Worm (Caenorhabditis elegans): ENCODE measurements around the gene sknr-1.

Gene sknr-1

DNA sequence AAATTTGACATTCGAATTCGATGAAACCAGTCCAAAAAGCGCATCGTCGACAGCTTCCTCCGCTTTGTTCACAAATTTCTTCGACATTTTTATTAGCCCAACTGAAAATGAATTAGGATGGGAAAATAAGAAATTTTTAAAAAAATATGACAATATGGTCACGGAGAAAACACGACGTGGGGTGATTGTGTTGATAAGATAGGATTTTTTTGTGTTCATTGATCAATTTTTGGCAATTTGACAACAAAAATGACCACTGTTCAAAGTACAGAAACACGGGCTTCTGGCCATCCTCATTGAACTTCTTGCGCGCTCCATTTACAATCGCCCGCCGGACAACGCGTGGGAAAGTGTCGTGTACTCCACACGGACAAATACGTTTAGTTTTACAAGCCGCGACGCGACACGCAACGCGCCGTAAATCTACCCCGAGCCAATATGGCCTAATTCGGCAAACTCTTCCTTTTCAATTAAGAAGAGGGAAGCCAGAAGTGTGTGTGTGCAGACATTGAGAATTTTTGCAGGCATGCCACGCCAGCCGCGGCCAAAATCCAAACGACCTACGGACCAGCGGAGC lies 27.4 kb upstream of the sknr-1 start, which contains the start of the genes W02H5.8 and angl-1:
Gene W02H5.8, minus strand, starts transcription at position 101 of the 577 bp plus-strand sequence.
Gene angl-1, plus strand, starts transcription at position 527 of the 577 bp plus-strand sequence.
- TF ChIP-seq sma-3 (GFP tag; optimal IDR thresholded peaks at IDR 0.05) (no peak), nhr-21 (tag; optimal IDR thresholded peaks at IDR 0.05) (no peak), ztf-1 (GFP tag; conservative IDR thresholded peaks at IDR 0.05) (no peak), sma-9 (GFP tag; optimal IDR thresholded peaks at IDR 0.05) (no peak), sma-9 (tag; optimal IDR thresholded peaks at IDR 0.05) (no peak), elt-3 (tag; optimal IDR thresholded peaks at IDR 0.05) (no peak), skn-1 (tag; optimal IDR thresholded peaks at IDR 0.05) (no peak)

DNA sequence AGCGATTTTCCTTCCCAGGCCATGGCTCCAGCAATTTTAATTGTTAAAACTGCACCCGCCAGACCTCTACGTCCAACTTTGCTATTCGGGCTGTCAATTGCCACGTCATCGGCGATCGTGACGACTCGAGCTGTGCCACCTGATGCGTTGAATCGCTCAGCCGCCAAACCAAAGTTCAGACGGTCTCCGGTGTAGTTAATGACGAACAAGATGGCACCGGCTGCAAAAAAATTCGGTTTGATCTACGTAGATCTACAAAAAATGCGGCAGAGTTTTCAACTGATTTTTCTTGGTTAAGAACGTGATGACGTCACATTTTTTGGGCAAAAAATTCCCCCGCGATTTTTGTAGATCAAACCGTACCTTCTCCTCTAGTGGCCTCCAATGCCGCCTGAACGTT lies 25.7 kb upstream of the sknr-1 start:
- TF ChIP-seq unc-55 (GFP tag; optimal IDR thresholded peaks at IDR 0.05), result no peak
- no peak for TF ChIP-seq alr-1 (tag; optimal IDR thresholded peaks at IDR 0.05)
- TF ChIP-seq mdl-1 (tag; optimal IDR thresholded peaks at IDR 0.05), result no peak
- no peak for TF ChIP-seq ztf-1 (GFP tag; conservative IDR thresholded peaks at IDR 0.05)
- TF ChIP-seq mbf-1 (tag; optimal IDR thresholded peaks at IDR 0.05), result no peak
- no peak for TF ChIP-seq lin-13 (GFP tag; optimal IDR thresholded peaks at IDR 0.05)
- no peak for TF ChIP-seq F13H6.1 (tag; optimal IDR thresholded peaks at IDR 0.05)
- no peak for TF ChIP-seq sem-4 (tag; optimal IDR thresholded peaks at IDR 0.05)
- no peak for TF ChIP-seq nhr-23 (tag; optimal IDR thresholded peaks at IDR 0.05)
- TF ChIP-seq nhr-129 (tag; optimal IDR thresholded peaks at IDR 0.05), result no peak
- no peak for TF ChIP-seq nhr-11 (tag; optimal IDR thresholded peaks at IDR 0.05)
- no peak for TF ChIP-seq lin-39 (tag; optimal IDR thresholded peaks at IDR 0.05)
- TF ChIP-seq nhr-12 (tag; optimal IDR thresholded peaks at IDR 0.05), result no peak
- TF ChIP-seq ZK546.5 (tag; optimal IDR thresholded peaks at IDR 0.05), result no peak
- no peak for TF ChIP-seq dmd-4 (tag; optimal IDR thresholded peaks at IDR 0.05)
- no peak for TF ChIP-seq sma-9 (GFP tag; optimal IDR thresholded peaks at IDR 0.05)
- no peak for TF ChIP-seq sma-9 (tag; optimal IDR thresholded peaks at IDR 0.05)

DNA sequence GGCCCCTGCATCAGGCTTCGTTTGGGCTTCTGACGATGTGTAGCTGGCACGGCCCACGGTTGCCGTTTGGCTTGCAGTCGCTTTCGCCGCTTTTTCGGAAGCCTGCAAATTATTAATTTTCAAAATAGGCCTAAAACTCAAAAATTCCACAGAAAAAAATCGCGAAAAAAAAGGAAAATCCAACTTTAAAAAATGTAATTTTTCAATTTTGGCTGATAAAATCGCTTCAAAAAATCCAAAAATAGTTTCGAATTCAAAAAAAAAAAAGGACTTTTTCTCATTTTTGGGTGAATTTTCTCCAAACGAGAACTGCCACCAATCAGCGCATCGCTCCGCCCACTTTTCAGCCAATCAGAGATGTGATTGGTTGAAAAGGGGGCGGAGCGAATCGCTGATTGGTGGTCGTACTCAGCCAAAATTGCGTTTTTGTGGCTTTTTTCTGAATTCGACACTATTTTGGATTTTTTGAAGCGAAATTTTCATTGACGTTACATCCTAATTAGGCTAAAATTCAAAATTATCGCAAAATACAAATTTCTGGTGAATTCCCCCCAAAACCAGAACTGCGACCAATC lies 22.0 kb upstream of the sknr-1 start:
- TF ChIP-seq skn-1 (tag; optimal IDR thresholded peaks at IDR 0.05), result no peak

DNA sequence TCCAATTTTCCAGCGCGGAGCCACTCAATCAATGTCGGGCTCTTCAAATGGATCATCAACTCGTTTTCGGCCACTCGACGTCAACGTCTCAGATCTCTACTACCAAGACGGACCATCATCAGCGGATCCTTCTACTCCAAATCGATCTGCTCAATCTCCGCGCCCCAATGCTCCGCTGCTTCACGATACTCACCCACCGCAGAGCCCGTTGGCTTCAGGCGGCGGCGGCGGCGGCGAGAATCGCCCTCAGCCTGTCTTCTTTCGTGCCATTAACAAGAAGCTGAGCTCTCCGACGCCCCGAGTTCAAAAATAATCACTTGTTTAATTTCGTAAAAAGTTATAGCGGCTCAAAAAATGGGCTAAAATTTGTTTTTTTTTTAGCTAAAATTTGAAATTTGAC lies 20.8 kb upstream of the sknr-1 start:
- TF ChIP-seq mdl-1 (tag; optimal IDR thresholded peaks at IDR 0.05) (no peak), nhr-25 (tag; optimal IDR thresholded peaks at IDR 0.05) (no peak), egl-27 (tag; optimal IDR thresholded peaks at IDR 0.05) (no peak), sma-9 (GFP tag; optimal IDR thresholded peaks at IDR 0.05) (no peak), sma-9 (tag; optimal IDR thresholded peaks at IDR 0.05) (no peak), Y55F3AM.14 (GFP tag; optimal IDR thresholded peaks at IDR 0.05) (no peak), R02D3.7 (tag; optimal IDR thresholded peaks at IDR 0.05) (no peak), lin-13 (GFP tag; optimal IDR thresholded peaks at IDR 0.05) (no peak), nhr-11 (tag; optimal IDR thresholded peaks at IDR 0.05) (no peak), dmd-4 (tag; optimal IDR thresholded peaks at IDR 0.05) (no peak), nhr-12 (tag; optimal IDR thresholded peaks at IDR 0.05) (no peak), mbf-1 (tag; optimal IDR thresholded peaks at IDR 0.05) (no peak), ztf-1 (GFP tag; conservative IDR thresholded peaks at IDR 0.05) (no peak), lsy-2 (tag; optimal IDR thresholded peaks at IDR 0.05) (no peak), zag-1 (tag; optimal IDR thresholded peaks at IDR 0.05) (no peak), nhr-21 (tag; optimal IDR thresholded peaks at IDR 0.05) (no peak), F13H6.1 (tag; optimal IDR thresholded peaks at IDR 0.05) (no peak), sem-4 (tag; optimal IDR thresholded peaks at IDR 0.05) (no peak)

DNA sequence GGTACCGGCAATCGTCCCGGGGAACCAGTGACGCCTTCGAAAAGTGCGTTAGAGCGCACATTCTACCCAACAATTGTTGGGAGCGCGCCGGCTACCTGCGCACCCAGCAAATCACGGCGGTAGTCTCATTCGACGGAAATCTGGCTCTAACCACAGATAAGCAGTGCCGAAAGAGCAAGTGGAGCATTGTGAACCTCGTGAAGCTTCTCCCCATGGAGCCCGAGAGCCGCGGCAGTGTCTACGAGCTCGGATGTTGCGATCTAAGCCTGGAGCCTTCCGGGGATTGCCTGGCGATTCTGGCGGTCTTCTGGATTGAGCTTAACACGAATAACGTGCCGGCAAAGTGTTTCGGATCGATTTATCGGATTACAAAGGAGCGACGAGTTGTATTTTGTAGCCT lies 14.2 kb upstream of the sknr-1 start:
- no peak for TF ChIP-seq aly-2 (tag; optimal IDR thresholded peaks at IDR 0.05)
- no peak for TF ChIP-seq zag-1 (tag; optimal IDR thresholded peaks at IDR 0.05)
- no peak for TF ChIP-seq sma-9 (GFP tag; optimal IDR thresholded peaks at IDR 0.05)
- no peak for TF ChIP-seq sma-9 (tag; optimal IDR thresholded peaks at IDR 0.05)
- TF ChIP-seq skn-1 (tag; optimal IDR thresholded peaks at IDR 0.05), result no peak
- TF ChIP-seq nhr-6 (tag; optimal IDR thresholded peaks at IDR 0.05), result no peak
- TF ChIP-seq ztf-1 (GFP tag; conservative IDR thresholded peaks at IDR 0.05), result no peak
- TF ChIP-seq mdl-1 (tag; optimal IDR thresholded peaks at IDR 0.05), result no peak
- TF ChIP-seq snpc-4 (tag; optimal IDR thresholded peaks at IDR 0.05), result no peak

DNA sequence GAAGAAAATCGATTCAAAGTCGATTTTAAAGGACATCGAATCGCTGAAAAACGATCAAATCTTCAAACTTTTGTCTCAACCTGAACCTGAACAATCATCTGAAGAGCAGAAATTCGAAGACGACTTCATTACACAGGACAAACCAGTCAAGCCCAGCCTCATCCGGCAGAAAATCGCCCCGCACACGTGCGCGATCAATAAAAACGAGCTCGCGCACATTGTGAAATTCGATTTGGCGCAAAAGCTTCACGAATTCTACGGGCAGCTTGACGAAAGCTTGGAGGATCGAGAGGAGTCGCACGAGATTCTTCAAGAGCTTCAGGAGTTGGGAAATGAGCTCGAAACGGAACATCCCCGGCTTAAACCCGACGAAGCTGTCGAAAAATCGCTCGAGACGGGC lies 13.8 kb upstream of the sknr-1 start, which contains the start of gene W02H5.2:
Gene W02H5.2, plus strand, starts transcription at position 301 of the 400 bp plus-strand sequence.
- TF ChIP-seq Y55F3AM.14 (GFP tag; optimal IDR thresholded peaks at IDR 0.05) (no peak), F13H6.1 (tag; optimal IDR thresholded peaks at IDR 0.05) (no peak), sem-4 (tag; optimal IDR thresholded peaks at IDR 0.05) (no peak), peb-1 (tag; optimal IDR thresholded peaks at IDR 0.05) (no peak), ceh-82 (tag; optimal IDR thresholded peaks at IDR 0.05) (no peak), nhr-23 (tag; optimal IDR thresholded peaks at IDR 0.05) (no peak), elt-3 (tag; optimal IDR thresholded peaks at IDR 0.05) (no peak), ztf-4 (tag; optimal IDR thresholded peaks at IDR 0.05) (no peak), gmeb-1 (tag; optimal IDR thresholded peaks at IDR 0.05) (no peak), ZK546.5 (tag; optimal IDR thresholded peaks at IDR 0.05) (no peak), lin-13 (GFP tag; optimal IDR thresholded peaks at IDR 0.05) (no peak), unc-55 (GFP tag; optimal IDR thresholded peaks at IDR 0.05) (no peak), ztf-11 (tag; optimal IDR thresholded peaks at IDR 0.05) (no peak), zag-1 (tag; optimal IDR thresholded peaks at IDR 0.05) (no peak), aly-2 (tag; optimal IDR thresholded peaks at IDR 0.05) (no peak), ceh-16 (tag; optimal IDR thresholded peaks at IDR 0.05) (no peak), ztf-1 (GFP tag; conservative IDR thresholded peaks at IDR 0.05) (no peak), mdl-1 (tag; optimal IDR thresholded peaks at IDR 0.05) (no peak), ama-1 (optimal IDR thresholded peaks at IDR 0.05) (no peak)

All from whole organism, L2 larva.